Fruit fly (Drosophila melanogaster) whole organism, embryonic: ENCODE measurements around the gene CG4991.

Experiments
- CG1024 ChIP-seq: fragments of 200-800 bp; sonication (Bioruptor generic); IDR thresholded peaks from 2 replicates; pipeline ENCODE4 v1.3.6; 2022; ENCODE audit warnings: missing biosample characterization, missing genetic modification characterization
- CG1603 ChIP-seq: fragments of 200-800 bp; sonication (Bioruptor generic); optimal IDR thresholded peaks from 2 replicates; lab custom pipeline; 2019; ENCODE audit warnings: missing biosample characterization, mild to moderate bottlenecking, missing genetic modification characterization, moderate library complexity
- CG4707 ChIP-seq: fragments of 200-800 bp; sonication (Bioruptor generic); optimal IDR thresholded peaks from 2 replicates; lab custom pipeline; 2018; ENCODE audit warnings: missing biosample characterization, mild to moderate bottlenecking, missing genetic modification characterization, moderate library complexity
- CG6254 ChIP-seq: fragments of 200-800 bp; sonication (Bioruptor generic); optimal IDR thresholded peaks from 3 replicates; lab custom pipeline; 2017; ENCODE audit warnings: mild to moderate bottlenecking, missing biosample characterization, missing genetic modification reagents, missing genetic modification characterization
- Elba2 ChIP-seq: fragments of 200-800 bp; sonication (Bioruptor generic); optimal IDR thresholded peaks from 3 replicates; lab custom pipeline; 2016; ENCODE audit warnings: missing biosample characterization, missing genetic modification characterization
- dan ChIP-seq: fragments of 200-800 bp; sonication (Bioruptor generic); IDR thresholded peaks from 2 replicates; pipeline ENCODE4 v1.3.6; 2022; ENCODE audit warnings: missing biosample characterization, missing genetic modification characterization
- insv ChIP-seq, 2 experiments: fragments of 200-800 bp; sonication (Bioruptor generic); optimal IDR thresholded peaks; 3 replicates each; lab custom pipeline; 2016 to 2018; ENCODE audit warnings: missing biosample characterization in 2 of 2, missing genetic modification characterization in 2 of 2

- TF ChIP-seq dan (GFP tag; lab: Robert Waterston, UW): no peak
- TF ChIP-seq CG4707 (GFP tag; lab: Kevin White, UChicago): no peak
- no peak for TF ChIP-seq CG6254 (GFP tag; lab: Kevin White, UChicago)
- no peak for TF ChIP-seq insv (GFP tag; optimal IDR thresholded peaks at IDR 0.05; lab: Kevin White, UChicago)
- no peak for TF ChIP-seq CG1024 (GFP tag; lab: Robert Waterston, UW)
- TF ChIP-seq CG1603 (tag; lab: Kevin White, UChicago): no peak
- no peak for TF ChIP-seq Elba2 (GFP tag; lab: Kevin White, UChicago)
Observed at dm6 chrX:17132685-17133084, 41.0 kb downstream of the CG4991 start.
